Worm (Caenorhabditis elegans) whole organism, L2 larva: ENCODE data around the gene F58F9.1.

Experiments used
- ZK546.5 ChIP-seq: sonication (generic microtip); optimal IDR thresholded peaks from 2 replicates; lab custom pipeline; 2017; ENCODE audit warnings: missing biosample characterization, missing genetic modification characterization
- gmeb-1 ChIP-seq: fragments of 150-350 bp; optimal IDR thresholded peaks from 2 replicates; lab custom pipeline; 2014; ENCODE audit warnings: missing biosample characterization, missing genetic modification characterization
- mdl-1 ChIP-seq, 2 experiments: fragments of 150-350 bp in 1 of 2; sonication (generic microtip) in 1 of 2; optimal IDR thresholded peaks; 2 replicates each; lab custom pipeline; 2017; ENCODE audit warnings: missing biosample characterization in 2 of 2, missing genetic modification characterization in 2 of 2
- nhr-10 ChIP-seq: sonication (generic microtip); optimal IDR thresholded peaks from 2 replicates; lab custom pipeline; 2017; ENCODE audit warnings: missing biosample characterization, missing genetic modification characterization
- nhr-23 ChIP-seq: fragments of 150-350 bp; optimal IDR thresholded peaks from 2 replicates; lab custom pipeline; 2014; ENCODE audit warnings: missing biosample characterization, missing genetic modification reagents, missing genetic modification characterization
- nhr-237 ChIP-seq: fragments of 150-350 bp; optimal IDR thresholded peaks from 2 replicates; lab custom pipeline; 2014; ENCODE audit warnings: missing biosample characterization, missing genetic modification characterization
- sma-9 ChIP-seq, 2 experiments: fragments of 150-350 bp in 1 of 2; sonication (generic microtip) in 1 of 2; optimal IDR thresholded peaks; 2 replicates each; lab custom pipeline; 2014 to 2016; ENCODE audit warnings: missing genetic modification characterization in 2 of 2, mild to moderate bottlenecking in 1 of 2, missing biosample characterization in 1 of 2, missing compliant biosample characterization in 1 of 2, missing genetic modification reagents in 1 of 2, moderate library complexity in 1 of 2
- unc-62 ChIP-seq: fragments of 150-350 bp; optimal IDR thresholded peaks from 2 replicates; lab custom pipeline; 2014; ENCODE audit warnings: missing biosample characterization, missing genetic modification reagents, missing genetic modification characterization
- zag-1 ChIP-seq: fragments of 150-350 bp; optimal IDR thresholded peaks from 2 replicates; lab custom pipeline; 2014; ENCODE audit warnings: missing biosample characterization, missing genetic modification characterization
- ztf-4 ChIP-seq: fragments of 150-350 bp; optimal IDR thresholded peaks from 2 replicates; lab custom pipeline; 2014; ENCODE audit warnings: missing biosample characterization, missing genetic modification characterization

DNA sequence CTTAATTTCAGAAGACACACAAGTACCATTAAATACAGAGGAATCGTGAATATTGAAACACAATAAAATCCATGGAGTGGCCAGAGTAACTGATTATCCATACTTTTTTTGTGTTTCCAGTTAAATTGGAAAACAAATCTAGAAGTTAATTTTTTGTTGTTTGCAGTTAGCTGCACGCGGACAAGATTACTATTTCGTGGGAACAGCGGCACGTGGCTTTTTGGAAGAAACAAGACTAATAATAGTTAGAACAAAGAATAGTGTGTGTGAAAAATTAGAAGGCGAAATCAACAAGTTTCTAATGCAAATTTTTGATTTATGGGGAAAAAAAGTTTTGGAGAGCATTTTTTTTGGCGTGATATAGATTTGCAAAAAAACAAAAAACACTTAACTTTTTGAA lies 16.9 kb downstream of the F58F9.1 start, which contains the start of gene srv-29:
- TF ChIP-seq ZK546.5 (no peak), nhr-237 (no peak), sma-9 (GFP tag; optimal IDR thresholded peaks at IDR 0.05; lab: Kevin White, UChicago) (no peak), sma-9 (tag; optimal IDR thresholded peaks at IDR 0.05; lab: Kevin White, UChicago) (no peak), unc-62 (GFP tag; lab: Kevin White, UChicago) (no peak), ztf-4 (tag; lab: Kevin White, UChicago) (no peak), nhr-10 (no peak), zag-1 (tag; lab: Kevin White, UChicago) (no peak), mdl-1 (tag; optimal IDR thresholded peaks at IDR 0.05; lab: Kevin White, UChicago) (no peak), nhr-23 (tag; lab: Kevin White, UChicago) (no peak), gmeb-1 (tag; lab: Kevin White, UChicago) (no peak)
